Worm (Caenorhabditis elegans): ENCODE data around the gene T24H10.1.

The T24H10.1 gene

DNA sequence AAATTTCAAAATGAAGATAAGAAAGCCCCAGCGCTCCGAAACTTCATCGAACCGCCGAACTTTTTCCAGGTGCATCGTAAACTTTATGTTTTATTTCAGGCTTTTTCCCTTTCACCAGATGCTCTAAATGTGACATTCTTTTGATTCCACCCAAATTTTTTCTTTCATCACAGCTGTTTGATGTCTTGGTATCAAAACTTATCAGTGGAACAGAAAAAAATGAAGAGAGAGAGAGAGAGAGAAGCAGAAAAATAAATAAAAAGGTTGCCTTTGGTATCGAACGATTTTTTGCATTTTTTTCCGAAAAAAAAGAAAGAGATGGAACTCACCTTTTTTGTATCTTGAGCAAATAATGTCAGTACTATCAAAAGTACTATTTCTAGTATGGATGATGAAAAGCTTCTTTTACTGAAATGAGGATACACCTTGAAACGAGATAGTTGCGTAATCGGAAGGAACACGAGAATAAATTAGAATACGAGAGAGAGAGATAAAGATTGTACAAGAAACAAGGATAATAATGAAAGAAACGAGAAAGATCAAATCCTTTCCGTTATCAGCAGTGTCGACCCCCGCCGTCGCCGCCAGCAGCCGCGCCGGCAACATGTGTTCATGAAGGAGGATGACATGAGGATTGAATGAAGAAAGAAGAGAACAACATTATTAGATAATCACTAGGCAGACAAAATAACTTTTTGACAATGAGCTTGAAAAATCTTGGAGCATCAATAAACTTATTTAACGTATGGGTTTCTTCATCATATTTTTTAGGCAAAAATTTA, 22.9 kb upstream of the T24H10.1 start (continued):
- TF ChIP-seq rnt-1 (tag; optimal IDR thresholded peaks at IDR 0.05) (peak; percentile 29), lsy-2 (tag; optimal IDR thresholded peaks at IDR 0.05) (no peak), fkh-4 (tag; optimal IDR thresholded peaks at IDR 0.05; ENCODE audit: borderline replicate concordance) (no peak), ama-1 (optimal IDR thresholded peaks at IDR 0.05) (no peak), hlh-4 (tag; optimal IDR thresholded peaks at IDR 0.05) (no peak), nhr-19 (GFP tag; conservative IDR thresholded peaks at IDR 0.05) (no peak), blmp-1 (tag; optimal IDR thresholded peaks at IDR 0.05) (peak; percentile 4), sptf-1 (tag; optimal IDR thresholded peaks at IDR 0.05) (no peak), alr-1 (tag; optimal IDR thresholded peaks at IDR 0.05; ENCODE audit: borderline replicate concordance) (no peak), lin-15B (tag; optimal IDR thresholded peaks at IDR 0.05) (no peak), nhr-77 (tag; optimal IDR thresholded peaks at IDR 0.05) (no peak), nhr-12 (tag; optimal IDR thresholded peaks at IDR 0.05) (no peak), jun-1 (tag; optimal IDR thresholded peaks at IDR 0.05) (no peak), hlh-17 (GFP tag; optimal IDR thresholded peaks at IDR 0.05; ENCODE audit: borderline replicate concordance) (no peak), F16B12.6 (tag; optimal IDR thresholded peaks at IDR 0.05) (no peak), zag-1 (tag; optimal IDR thresholded peaks at IDR 0.05) (no peak), Y116A8C.19 (tag; optimal IDR thresholded peaks at IDR 0.05; ENCODE audit: borderline replicate concordance) (no peak), nhr-71 (tag; optimal IDR thresholded peaks at IDR 0.05) (peak; percentile 16), unc-62 (GFP tag; optimal IDR thresholded peaks at IDR 0.05) (no peak), nhr-237 (tag; optimal IDR thresholded peaks at IDR 0.05) (no peak), unc-130 (tag; optimal IDR thresholded peaks at IDR 0.05) (no peak), C34B4.2 (tag; optimal IDR thresholded peaks at IDR 0.05) (no peak), unc-30 (tag; optimal IDR thresholded peaks at IDR 0.05) (no peak), lin-39 (tag; optimal IDR thresholded peaks at IDR 0.05) (no peak), egl-27 (tag; optimal IDR thresholded peaks at IDR 0.05) (no peak)

DNA sequence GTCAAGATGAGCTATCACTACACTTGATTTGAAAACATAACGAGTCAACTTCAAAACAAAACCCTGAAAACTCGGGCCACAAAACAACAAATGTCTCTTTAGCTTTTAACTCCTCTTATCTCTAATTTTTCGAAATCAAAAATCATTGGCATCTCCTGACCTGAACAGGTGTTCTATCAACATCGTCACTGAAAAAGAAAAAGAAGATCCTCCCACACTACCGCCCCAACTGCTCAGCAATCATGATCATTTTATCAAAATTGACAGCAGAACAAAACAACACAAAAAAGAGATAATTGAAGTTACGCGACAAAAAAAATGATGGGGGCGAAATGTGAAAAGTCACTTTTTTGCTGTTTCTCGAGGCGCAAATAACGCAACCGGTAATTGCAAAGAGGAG, 20.8 kb upstream of the T24H10.1 start:
- TF ChIP-seq rnt-1 (tag; optimal IDR thresholded peaks at IDR 0.05): peak; percentile 31
- TF ChIP-seq fkh-10 (GFP tag; optimal IDR thresholded peaks at IDR 0.05): no peak
- peak; percentile 23 for TF ChIP-seq pag-3 (tag; optimal IDR thresholded peaks at IDR 0.05; ENCODE audit: borderline replicate concordance, insufficient read depth)
- TF ChIP-seq mep-1 (tag; optimal IDR thresholded peaks at IDR 0.05): no peak
- TF ChIP-seq nhr-71 (tag; optimal IDR thresholded peaks at IDR 0.05): peak; percentile 25
- TF ChIP-seq lin-14 (GFP tag; optimal IDR thresholded peaks at IDR 0.05): peak; percentile 56
- no peak for TF ChIP-seq dsc-1 (tag; optimal IDR thresholded peaks at IDR 0.05)
- TF ChIP-seq nhr-77 (tag; optimal IDR thresholded peaks at IDR 0.05): no peak

- TF ChIP-seq sup-37 (GFP tag; optimal IDR thresholded peaks at IDR 0.05) (no peak), alr-1 (tag; optimal IDR thresholded peaks at IDR 0.05; ENCODE audit: borderline replicate concordance) (no peak), Y116A8C.19 (tag; optimal IDR thresholded peaks at IDR 0.05; ENCODE audit: borderline replicate concordance) (no peak), zag-1 (tag; optimal IDR thresholded peaks at IDR 0.05) (no peak), lin-39 (tag; optimal IDR thresholded peaks at IDR 0.05) (no peak), ceh-63 (GFP tag; optimal IDR thresholded peaks at IDR 0.05) (no peak), mep-1 (tag; optimal IDR thresholded peaks at IDR 0.05) (no peak)
Measured at ce11 chrII:9083093-9083492, 16.1 kb upstream of the T24H10.1 start, which contains the start of gene sysm-1. Gene sysm-1, minus strand, starts transcription at chrII:9083193.

ce11 chrII:9086308-9086707, 12.9 kb upstream of the T24H10.1 start, which contains the start of gene hlh-3:
Gene hlh-3, plus strand, starts transcription at chrII:9086608.
- TF ChIP-seq zip-4 (GFP tag; optimal IDR thresholded peaks at IDR 0.05) (no peak), elt-3 (tag; optimal IDR thresholded peaks at IDR 0.05) (no peak), fkh-8 (tag; optimal IDR thresholded peaks at IDR 0.05) (no peak), jun-1 (tag; optimal IDR thresholded peaks at IDR 0.05) (no peak), nhr-20 (tag; optimal IDR thresholded peaks at IDR 0.05) (no peak), xbp-1 (tag; optimal IDR thresholded peaks at IDR 0.05) (no peak), C04F5.9 (tag; optimal IDR thresholded peaks at IDR 0.05) (no peak), egl-13 (tag; optimal IDR thresholded peaks at IDR 0.05) (no peak), mdl-1 (tag; optimal IDR thresholded peaks at IDR 0.05) (no peak)

All from whole organism, L1 larva.